Fruit fly (Drosophila melanogaster) whole organism, wandering third instar larva: ENCODE results near the gene Rab35.

ENCODE experiments used
- Dfd ChIP-seq: fragments of >200 bp; optimal IDR thresholded peaks from 2 replicates; lab custom pipeline; 2017; ENCODE audit warnings: missing biosample characterization, missing genetic modification characterization
- Hnf4 ChIP-seq: fragments of 200-800 bp; sonication (Bioruptor generic); optimal IDR thresholded peaks from 2 replicates; lab custom pipeline; 2016; ENCODE audit warnings: missing biosample characterization, mild to moderate bottlenecking, missing genetic modification characterization
- psq ChIP-seq: fragments of 200-800 bp; sonication (Bioruptor generic); optimal IDR thresholded peaks from 3 replicates; lab custom pipeline; 2017; ENCODE audit warnings: missing biosample characterization, mild to moderate bottlenecking, missing genetic modification characterization, moderate library complexity
- usp ChIP-seq: fragments of >200 bp; optimal IDR thresholded peaks from 2 replicates; lab custom pipeline; 2017; ENCODE audit warnings: missing biosample characterization, missing genetic modification characterization

DNA sequence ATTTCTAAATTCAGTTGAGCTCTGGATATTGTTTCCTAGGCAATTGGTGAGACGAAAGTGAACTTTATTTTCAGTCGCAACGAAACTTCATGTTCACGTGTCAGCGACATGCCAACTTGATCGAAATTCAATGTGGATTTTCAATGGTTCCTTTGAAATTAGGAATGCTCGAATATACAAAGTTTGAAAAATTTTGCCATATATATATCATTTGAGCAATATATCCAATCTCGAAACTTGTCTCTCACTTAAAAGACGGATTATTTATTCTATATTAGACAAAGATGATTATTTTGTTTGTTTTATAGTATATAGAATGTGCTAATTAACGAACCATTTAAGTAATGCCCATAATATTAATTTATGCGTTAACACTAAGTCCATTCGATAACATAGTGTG is 49.2 kb downstream of the Rab35 start, which contains the start of gene karr:
- TF ChIP-seq Hnf4 (GFP tag; lab: Kevin White, UChicago) (no peak), usp (GFP tag; lab: Kevin White, UChicago) (no peak), psq (GFP tag; lab: Kevin White, UChicago) (no peak), Dfd (GFP tag; lab: Kevin White, UChicago) (no peak)
